Worm (Caenorhabditis elegans) whole organism, L4 larva: ENCODE data around the gene mesp-1.

ENCODE experiments used
- F44E2.7 ChIP-seq: fragments of 200-800 bp; sonication (Bioruptor generic); IDR thresholded peaks from 2 replicates; pipeline ENCODE4 v2.1.2; 2022; ENCODE audit warnings: missing genetic modification characterization, missing compliant biosample characterization
- ama-1 ChIP-seq: fragments of 150-350 bp; optimal IDR thresholded peaks from 2 replicates; lab custom pipeline; 2014; ENCODE audit warnings: inconsistent platforms, mixed read lengths
- ceh-82 ChIP-seq: sonication (generic microtip); optimal IDR thresholded peaks from 2 replicates; lab custom pipeline; 2017; ENCODE audit warnings: missing biosample characterization, missing genetic modification characterization
- madf-5 ChIP-seq, 2 experiments: fragments of 200-800 bp; sonication (Bioruptor generic); IDR thresholded peaks; 2 replicates each; pipeline ENCODE4 v1.3.6; 2022; ENCODE audit warnings: missing compliant biosample characterization in 2 of 2, missing genetic modification characterization in 2 of 2
- pha-4 ChIP-seq, 2 experiments: fragments of 150-350 bp in 1 of 2; fragments of 200-800 bp in 1 of 2; sonication (Bioruptor generic) in 1 of 2; IDR thresholded peaks in 1 of 2; optimal IDR thresholded peaks in 1 of 2; 2 replicates each; pipeline versions ENCODE4 v1.3.6 to Lab custom; 2014 to 2022; ENCODE audit warnings: missing genetic modification characterization in 2 of 2, missing genetic modification reagents in 2 of 2, missing biosample characterization in 1 of 2, missing compliant biosample characterization in 1 of 2

DNA sequence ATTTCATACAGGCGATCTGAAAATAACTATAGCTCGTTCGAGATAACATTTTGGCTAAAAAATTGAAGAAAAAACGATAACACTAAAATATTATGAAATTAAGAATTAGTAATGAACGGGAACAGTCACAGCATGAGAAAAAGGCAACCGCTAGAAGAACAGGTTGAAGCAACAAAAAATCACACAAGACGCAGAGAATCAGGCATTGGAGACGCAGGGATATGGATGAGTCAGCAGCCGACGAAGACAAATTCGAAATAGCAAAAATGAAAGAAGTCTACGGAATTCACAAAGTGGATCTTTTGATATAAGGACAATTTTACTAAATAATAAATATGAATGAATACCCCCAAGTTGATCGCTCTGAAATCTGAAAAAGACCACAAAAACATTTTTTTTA, 11.4 kb downstream of the mesp-1 start, which contains the start of gene tag-77:
- TF ChIP-seq F44E2.7 (GFP tag; lab: Robert Waterston, UW): no peak
- TF ChIP-seq ama-1 (lab: Kevin White, UChicago): no peak
- no peak for TF ChIP-seq madf-5 (GFP tag; IDR thresholded peaks at IDR 0.05; lab: Robert Waterston, UW)
- no peak for TF ChIP-seq pha-4 (GFP tag; IDR thresholded peaks at IDR 0.05; lab: Robert Waterston, UW)
- no peak for TF ChIP-seq pha-4 (tag; optimal IDR thresholded peaks at IDR 0.05; lab: Kevin White, UChicago)
- TF ChIP-seq ceh-82 (tag; lab: Kevin White, UChicago): no peak
